Worm (Caenorhabditis elegans) whole organism, L3 larva: ENCODE results near the gene klp-13.

Experiments used
- ZK546.5 ChIP-seq: sonication (generic microtip); optimal IDR thresholded peaks from 2 replicates; lab custom pipeline; 2017; ENCODE audit warnings: missing biosample characterization, missing genetic modification characterization
- ama-1 ChIP-seq: fragments of 150-350 bp; optimal IDR thresholded peaks from 2 replicates; lab custom pipeline; 2018
- ceh-28 ChIP-seq: fragments of 150-350 bp; optimal IDR thresholded peaks from 2 replicates; lab custom pipeline; 2014; ENCODE audit warnings: missing biosample characterization, missing genetic modification reagents, missing genetic modification characterization
- fkh-2 ChIP-seq: fragments of 150-350 bp; optimal IDR thresholded peaks from 2 replicates; lab custom pipeline; 2014; ENCODE audit warnings: missing biosample characterization, missing genetic modification reagents, missing genetic modification characterization
- fos-1 ChIP-seq: fragments of 150-350 bp; optimal IDR thresholded peaks from 2 replicates; lab custom pipeline; 2014; ENCODE audit warnings: missing biosample characterization, missing genetic modification characterization
- lin-39 ChIP-seq: fragments of 150-350 bp; optimal IDR thresholded peaks from 2 replicates; lab custom pipeline; 2018; ENCODE audit warnings: missing biosample characterization, missing genetic modification reagents, missing genetic modification characterization
- lsy-12 ChIP-seq: sonication (generic microtip); optimal IDR thresholded peaks from 2 replicates; lab custom pipeline; 2016; ENCODE audit warnings: mild to moderate bottlenecking, missing genetic modification characterization, missing compliant biosample characterization
- mml-1 ChIP-seq: fragments of 150-350 bp; sonication (generic microtip); optimal IDR thresholded peaks from 3 replicates; lab custom pipeline; 2014; ENCODE audit warnings: missing biosample characterization, missing genetic modification characterization
- nhr-237 ChIP-seq: fragments of 150-350 bp; optimal IDR thresholded peaks from 2 replicates; lab custom pipeline; 2014; ENCODE audit warnings: missing biosample characterization, missing genetic modification characterization
- nhr-43 ChIP-seq: sonication (generic microtip); optimal IDR thresholded peaks from 2 replicates; lab custom pipeline; 2016; ENCODE audit warnings: mild to moderate bottlenecking, missing genetic modification characterization, missing compliant biosample characterization; ENCODE audit not compliant: poor library complexity, severe bottlenecking
- nhr-77 ChIP-seq: fragments of 150-350 bp; optimal IDR thresholded peaks from 2 replicates; lab custom pipeline; 2014; ENCODE audit warnings: missing biosample characterization, missing genetic modification characterization
- pha-4 ChIP-seq: fragments of 150-350 bp; optimal IDR thresholded peaks from 2 replicates; lab custom pipeline; 2014; ENCODE audit warnings: missing biosample characterization, missing genetic modification reagents, missing genetic modification characterization
- pqm-1 ChIP-seq: fragments of 150-350 bp; optimal IDR thresholded peaks from 2 replicates; lab custom pipeline; 2017; ENCODE audit warnings: missing biosample characterization, missing genetic modification characterization, inconsistent platforms
- snpc-4 ChIP-seq: fragments of 150-350 bp; optimal IDR thresholded peaks from 2 replicates; lab custom pipeline; 2014; ENCODE audit warnings: missing biosample characterization, missing genetic modification characterization

ce11 chrX:5992770-5993169 is 8.0 kb downstream of the klp-13 start, which contains the start of gene F22F4.5:
- TF ChIP-seq lin-39 (no peak), nhr-237 (no peak), nhr-43 (tag; lab: Kevin White, UChicago) (no peak), fkh-2 (tag; lab: Kevin White, UChicago) (no peak), lsy-12 (tag; lab: Kevin White, UChicago) (no peak), ZK546.5 (tag; lab: Kevin White, UChicago) (no peak), pqm-1 (no peak), pha-4 (tag; lab: Kevin White, UChicago) (no peak), mml-1 (tag; lab: Kevin White, UChicago) (no peak), snpc-4 (tag; lab: Kevin White, UChicago) (no peak), fos-1 (no peak), ama-1 (no peak), nhr-77 (tag; lab: Kevin White, UChicago) (no peak), ceh-28 (tag; lab: Kevin White, UChicago) (no peak)
